Fruit fly (Drosophila melanogaster) whole organism: ENCODE measurements around the gene ath.

ENCODE experiments used
- CG8478 ChIP-seq: fragments of >200 bp; optimal IDR thresholded peaks from 2 replicates; lab custom pipeline; 2018; ENCODE audit warnings: inconsistent platforms
- Dll ChIP-seq: fragments of >200 bp; optimal IDR thresholded peaks from 2 replicates; lab custom pipeline; 2017
- EcR ChIP-seq, 2 experiments: fragments of >200 bp; optimal IDR thresholded peaks; 2 replicates each; lab custom pipeline; 2017; ENCODE audit warnings: missing biosample characterization in 2 of 2, missing genetic modification characterization in 2 of 2, missing genetic modification reagents in 2 of 2
- pan ChIP-seq: fragments of >200 bp; optimal IDR thresholded peaks from 2 replicates; lab custom pipeline; 2017

DNA sequence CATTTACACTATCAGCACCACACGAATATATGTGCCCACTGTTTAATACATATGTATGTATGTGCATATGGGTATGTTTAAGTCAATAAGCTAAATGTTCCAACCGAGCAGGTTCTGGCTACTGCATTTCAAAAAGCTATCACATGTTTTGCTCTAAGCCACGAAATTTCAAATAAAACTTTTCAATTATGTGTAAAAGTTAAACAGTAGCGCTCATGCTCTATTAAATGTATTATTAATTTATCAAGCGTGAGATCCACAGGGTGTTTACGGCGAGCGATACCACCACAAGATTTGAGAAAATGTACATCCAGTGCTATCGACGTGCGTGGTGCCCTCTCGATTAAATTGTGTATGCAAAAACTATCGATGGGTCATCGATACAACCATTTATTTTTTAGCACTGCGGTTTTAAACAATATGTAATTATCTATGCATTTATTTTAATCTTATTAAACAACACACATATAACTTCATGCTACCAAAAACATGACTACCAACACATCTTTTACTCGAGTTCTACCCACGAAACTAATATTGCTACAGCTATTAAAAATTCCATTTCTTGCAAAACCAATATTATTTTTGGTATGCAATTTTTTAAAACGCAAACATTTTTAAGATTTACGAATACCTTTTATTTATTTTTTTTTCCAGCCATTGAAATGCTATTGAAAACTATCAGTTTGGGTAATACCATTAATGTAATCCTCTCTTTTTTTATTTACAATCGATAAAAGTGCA is 50.0 kb downstream of the ath start, which contains the start of gene Pten:
- TF ChIP-seq pan (lab: Kevin White, UChicago) (no peak), CG8478 (lab: Kevin White, UChicago) (no peak), Dll (lab: Kevin White, UChicago) (no peak), EcR (GFP tag; optimal IDR thresholded peaks at IDR 0.05; lab: Kevin White, UChicago) (no peak)
